Worm (Caenorhabditis elegans): Measurements from ENCODE around the gene T26E4.9.

ce11 chrV:15798108-15798507 is 4.4 kb downstream of the T26E4.9 start, which contains the start of gene T26E4.10:
- TF ChIP-seq fkh-10 (GFP tag; optimal IDR thresholded peaks at IDR 0.05) (no peak), nhr-11 (tag; optimal IDR thresholded peaks at IDR 0.05) (no peak), fax-1 (tag; optimal IDR thresholded peaks at IDR 0.05) (no peak), K09A11.1 (tag; optimal IDR thresholded peaks at IDR 0.05; ENCODE audit: insufficient read depth) (no peak), che-1 (tag; optimal IDR thresholded peaks at IDR 0.05) (no peak), ets-4 (tag; optimal IDR thresholded peaks at IDR 0.05) (no peak), pqm-1 (tag; optimal IDR thresholded peaks at IDR 0.05) (no peak), dve-1 (tag; optimal IDR thresholded peaks at IDR 0.05) (no peak), pros-1 (tag; optimal IDR thresholded peaks at IDR 0.05) (no peak)
